Worm (Caenorhabditis elegans) whole organism, young adult: ENCODE data around the gene pigq-1.

Source experiments
- B0035.1 ChIP-seq: sonication (generic microtip); optimal IDR thresholded peaks from 2 replicates; lab custom pipeline; 2016; ENCODE audit warnings: missing genetic modification characterization, mild to moderate bottlenecking, missing compliant biosample characterization, missing genotype, missing genetic modification reagents
- B0336.3 ChIP-seq: fragments of 200-800 bp; sonication (Bioruptor generic); IDR thresholded peaks from 2 replicates; pipeline ENCODE4 v1.3.6; 2022; ENCODE audit warnings: missing genetic modification characterization, missing compliant biosample characterization
- D2030.7 ChIP-seq: fragments of 200-800 bp; sonication (Bioruptor generic); IDR thresholded peaks from 2 replicates; pipeline ENCODE4 v1.3.6; 2022; ENCODE audit warnings: missing genetic modification reagents, missing genetic modification characterization, missing compliant biosample characterization
- F22D6.2 ChIP-seq: sonication (generic microtip); optimal IDR thresholded peaks from 2 replicates; lab custom pipeline; 2016; ENCODE audit warnings: mild to moderate bottlenecking, missing genetic modification characterization, missing compliant biosample characterization
- F23B12.7 ChIP-seq: sonication (generic microtip); optimal IDR thresholded peaks from 2 replicates; lab custom pipeline; 2017; ENCODE audit warnings: missing genetic modification characterization, mild to moderate bottlenecking, missing compliant biosample characterization, antibody characterized with exemption, moderate library complexity; ENCODE audit not compliant: insufficient read depth
- K11D2.4 ChIP-seq: fragments of 200-800 bp; sonication (Bioruptor generic); IDR thresholded peaks from 2 replicates; pipeline ENCODE4 v1.3.6; 2022; ENCODE audit warnings: missing genetic modification reagents, missing genetic modification characterization, missing compliant biosample characterization
- T07F8.4 ChIP-seq: sonication (generic microtip); optimal IDR thresholded peaks from 2 replicates; lab custom pipeline; 2016; ENCODE audit warnings: mild to moderate bottlenecking, missing genetic modification characterization, moderate library complexity, missing compliant biosample characterization
- Y56A3A.18 ChIP-seq: fragments of 200-800 bp; sonication (Bioruptor generic); IDR thresholded peaks from 2 replicates; pipeline ENCODE4 v1.3.6; 2022; ENCODE audit warnings: missing genetic modification reagents, missing genetic modification characterization, missing compliant biosample characterization
- ZK185.1 ChIP-seq: sonication (generic microtip); optimal IDR thresholded peaks from 2 replicates; lab custom pipeline; 2016; ENCODE audit warnings: mild to moderate bottlenecking, missing genetic modification characterization, missing compliant biosample characterization; ENCODE audit not compliant: poor library complexity, severe bottlenecking
- aptf-2 ChIP-seq: fragments of 200-800 bp; sonication (Bioruptor generic); conservative IDR thresholded peaks from 2 replicates; pipeline ENCODE4 v1.3.6; 2022; ENCODE audit warnings: missing genetic modification reagents, missing genetic modification characterization, missing compliant biosample characterization
- atf-7 ChIP-seq: sonication (generic microtip); optimal IDR thresholded peaks from 2 replicates; lab custom pipeline; 2017; ENCODE audit warnings: mild to moderate bottlenecking, missing genetic modification characterization, missing compliant biosample characterization
- athp-1 ChIP-seq: sonication (generic microtip); optimal IDR thresholded peaks from 2 replicates; lab custom pipeline; 2017; ENCODE audit warnings: mild to moderate bottlenecking, missing genetic modification characterization, missing compliant biosample characterization
- attf-3 ChIP-seq: fragments of 200-800 bp; sonication (Bioruptor generic); conservative IDR thresholded peaks from 2 replicates; pipeline ENCODE4 v1.3.6; 2022; ENCODE audit warnings: missing genetic modification reagents, missing genetic modification characterization, missing compliant biosample characterization
- attf-6 ChIP-seq: fragments of 200-800 bp; sonication (Bioruptor generic); IDR thresholded peaks from 2 replicates; pipeline ENCODE4 v1.3.6; 2022; ENCODE audit warnings: missing genetic modification reagents, missing genetic modification characterization, missing compliant biosample characterization
- ceh-27 ChIP-seq: fragments of 200-800 bp; sonication (Bioruptor generic); optimal IDR thresholded peaks from 2 replicates; lab custom pipeline; 2018; ENCODE audit warnings: mild to moderate bottlenecking, missing genetic modification characterization, moderate library complexity, missing compliant biosample characterization
- dpl-1 ChIP-seq: fragments of 150-350 bp; optimal IDR thresholded peaks from 2 replicates; lab custom pipeline; 2014; ENCODE audit warnings: missing biosample characterization, missing genetic modification reagents, missing genetic modification characterization
- efl-1 ChIP-seq: fragments of 150-350 bp; optimal IDR thresholded peaks from 2 replicates; lab custom pipeline; 2014; ENCODE audit warnings: missing biosample characterization, missing genetic modification reagents, missing genetic modification characterization
- egl-18 ChIP-seq: fragments of 200-800 bp; sonication (Bioruptor generic); IDR thresholded peaks from 2 replicates; pipeline ENCODE4 v1.3.6; 2022; ENCODE audit warnings: missing genetic modification reagents, missing genetic modification characterization, missing compliant biosample characterization
- hmg-1.2 ChIP-seq: fragments of 200-800 bp; sonication (Bioruptor generic); IDR thresholded peaks from 2 replicates; pipeline ENCODE4 v1.3.6; 2022; ENCODE audit warnings: missing genetic modification reagents, missing genetic modification characterization, missing compliant biosample characterization
- hmg-20 ChIP-seq: fragments of 200-800 bp; sonication (Bioruptor generic); IDR thresholded peaks from 2 replicates; pipeline ENCODE4 v1.3.6; 2022; ENCODE audit warnings: missing genetic modification reagents, missing genetic modification characterization, missing compliant biosample characterization
- let-526 ChIP-seq: fragments of 200-800 bp; sonication (Bioruptor generic); IDR thresholded peaks from 2 replicates; pipeline ENCODE4 v1.3.6; 2022; ENCODE audit warnings: missing genetic modification reagents, missing genetic modification characterization, missing compliant biosample characterization
- let-607 ChIP-seq, 2 experiments: fragments of 200-800 bp in 1 of 2; sonication (Bioruptor generic) in 1 of 2; sonication (generic microtip) in 1 of 2; optimal IDR thresholded peaks; 2 replicates each; lab custom pipeline; 2016 to 2018; ENCODE audit warnings: mild to moderate bottlenecking in 2 of 2, missing compliant biosample characterization in 2 of 2, missing genetic modification characterization in 2 of 2, moderate library complexity in 2 of 2, missing genotype in 1 of 2
- lin-35 ChIP-seq, 3 experiments: fragments of 150-350 bp in 2 of 3; sonication (generic microtip) in 1 of 3; optimal IDR thresholded peaks; 2 replicates each; lab custom pipeline; 2014 to 2018; ENCODE audit warnings: missing biosample characterization in 3 of 3, missing genetic modification characterization in 3 of 3, missing genetic modification reagents in 3 of 3
- lin-40 ChIP-seq: sonication (generic microtip); optimal IDR thresholded peaks from 2 replicates; lab custom pipeline; 2016; ENCODE audit warnings: missing genetic modification characterization, mild to moderate bottlenecking, missing compliant biosample characterization, missing genotype, missing genetic modification reagents
- lin-54 ChIP-seq: fragments of 200-800 bp; sonication (Bioruptor generic); optimal IDR thresholded peaks from 2 replicates; lab custom pipeline; 2018; ENCODE audit warnings: mild to moderate bottlenecking, missing genetic modification characterization, missing compliant biosample characterization
- lsl-1 ChIP-seq: fragments of 200-800 bp; sonication (Bioruptor generic); optimal IDR thresholded peaks from 2 replicates; lab custom pipeline; 2018; ENCODE audit warnings: mild to moderate bottlenecking, missing genetic modification characterization, moderate library complexity, missing compliant biosample characterization
- lsy-27 ChIP-seq: sonication (generic microtip); optimal IDR thresholded peaks from 2 replicates; lab custom pipeline; 2017; ENCODE audit warnings: missing genetic modification characterization, mild to moderate bottlenecking, missing compliant biosample characterization, antibody characterized with exemption, missing genotype, borderline replicate concordance; ENCODE audit not compliant: insufficient read depth
- madf-10 ChIP-seq: sonication (generic microtip); optimal IDR thresholded peaks from 2 replicates; lab custom pipeline; 2016; ENCODE audit warnings: mild to moderate bottlenecking, missing genetic modification characterization, missing compliant biosample characterization
- madf-6 ChIP-seq: fragments of 200-800 bp; sonication (Bioruptor generic); IDR thresholded peaks from 2 replicates; pipeline ENCODE4 v1.3.6; 2022; ENCODE audit warnings: missing genetic modification reagents, missing genetic modification characterization, missing compliant biosample characterization
- madf-8 ChIP-seq: fragments of 200-800 bp; sonication (Bioruptor generic); conservative IDR thresholded peaks from 2 replicates; pipeline ENCODE4 v1.3.6; 2022; ENCODE audit warnings: missing genetic modification reagents, missing genetic modification characterization, missing compliant biosample characterization
- nhr-80 ChIP-seq: sonication (generic microtip); optimal IDR thresholded peaks from 2 replicates; lab custom pipeline; 2016; ENCODE audit warnings: missing genetic modification characterization, missing compliant biosample characterization
- pbrm-1 ChIP-seq: fragments of 200-800 bp; sonication (Bioruptor generic); IDR thresholded peaks from 2 replicates; pipeline ENCODE4 v1.3.6; 2022; ENCODE audit warnings: missing genetic modification reagents, missing genetic modification characterization, missing compliant biosample characterization
- rcor-1 ChIP-seq: fragments of 200-800 bp; sonication (Bioruptor generic); IDR thresholded peaks from 2 replicates; pipeline ENCODE4 v1.3.6; 2022; ENCODE audit warnings: missing genetic modification reagents, missing genetic modification characterization, missing compliant biosample characterization
- sea-2 ChIP-seq: fragments of 200-800 bp; sonication (Bioruptor generic); IDR thresholded peaks from 2 replicates; pipeline ENCODE4 v1.3.6; 2022; ENCODE audit warnings: missing genetic modification characterization, missing compliant biosample characterization
- somi-1 ChIP-seq: fragments of 200-800 bp; sonication (Bioruptor generic); optimal IDR thresholded peaks from 2 replicates; lab custom pipeline; 2018; ENCODE audit warnings: mild to moderate bottlenecking, missing genetic modification characterization, missing compliant biosample characterization
- tbp1 ChIP-seq: fragments of 200-800 bp; sonication (Bioruptor generic); optimal IDR thresholded peaks from 2 replicates; lab custom pipeline; 2018; ENCODE audit warnings: mild to moderate bottlenecking, missing genetic modification characterization, missing compliant biosample characterization
- tlf-1 ChIP-seq: fragments of 200-800 bp; sonication (Bioruptor generic); optimal IDR thresholded peaks from 2 replicates; lab custom pipeline; 2018; ENCODE audit warnings: mild to moderate bottlenecking, missing genetic modification characterization, missing compliant biosample characterization
- ztf-18 ChIP-seq: sonication (generic microtip); optimal IDR thresholded peaks from 2 replicates; lab custom pipeline; 2016; ENCODE audit warnings: missing genotype, mild to moderate bottlenecking, missing genetic modification characterization, missing compliant biosample characterization
- ztf-22 ChIP-seq: fragments of 200-800 bp; sonication (Bioruptor generic); optimal IDR thresholded peaks from 2 replicates; lab custom pipeline; 2018; ENCODE audit warnings: mild to moderate bottlenecking, missing genetic modification characterization, moderate library complexity, missing compliant biosample characterization
- ztf-28 ChIP-seq: fragments of 200-800 bp; sonication (Bioruptor generic); IDR thresholded peaks from 2 replicates; pipeline ENCODE4 v1.3.6; 2022; ENCODE audit warnings: missing genetic modification reagents, missing genetic modification characterization, missing compliant biosample characterization
- ztf-6 ChIP-seq: fragments of 200-800 bp; sonication (Bioruptor generic); IDR thresholded peaks from 2 replicates; pipeline ENCODE4 v1.3.6; 2022; ENCODE audit warnings: missing genetic modification reagents, missing genetic modification characterization, missing compliant biosample characterization

pigq-1 gene

DNA sequence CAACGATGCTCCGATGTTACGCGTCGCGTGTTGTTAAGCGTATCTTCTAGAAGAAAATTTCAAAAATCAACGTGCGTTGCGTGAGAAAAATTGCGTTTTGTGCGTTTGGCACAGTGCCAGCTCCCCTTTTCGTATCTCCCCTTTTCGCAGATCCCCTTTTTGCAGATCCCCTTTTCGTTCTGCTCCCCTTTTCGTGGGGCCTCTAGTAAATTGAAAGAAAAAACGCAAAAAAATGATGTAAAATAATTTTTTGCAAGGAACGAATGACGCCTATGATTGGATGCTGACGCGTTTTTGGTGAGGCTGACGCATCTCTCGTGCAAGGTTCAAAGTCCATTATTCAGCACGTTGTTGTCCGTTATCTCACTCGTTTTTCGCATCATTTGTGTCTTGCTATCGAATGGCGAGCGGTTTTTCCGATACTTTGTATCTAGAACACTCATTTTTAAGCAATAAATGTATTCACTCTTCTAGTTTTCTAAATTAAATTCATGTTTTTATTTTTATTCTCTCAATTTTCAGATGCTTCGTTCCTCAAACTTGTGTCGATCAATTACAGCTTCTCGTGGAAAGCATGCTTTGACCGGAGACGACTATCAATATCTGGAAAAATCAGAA lies 32.2 kb upstream of the pigq-1 start, which contains the start of gene cpt-2 (continued):
- peak; percentile 68 for TF ChIP-seq ceh-27 (GFP tag; lab: Kevin White, UChicago)
- peak; percentile 92 for TF ChIP-seq ZK185.1
- TF ChIP-seq atf-7 (tag; lab: Kevin White, UChicago), result peak; percentile 73
- TF ChIP-seq K11D2.4 (GFP tag; lab: Robert Waterston, UW), result peak; percentile 95
- TF ChIP-seq F22D6.2, result peak; percentile 35
- TF ChIP-seq let-526, result peak; percentile 90
- TF ChIP-seq madf-6, result peak; percentile 82
- TF ChIP-seq efl-1 (GFP tag; lab: Kevin White, UChicago), result peak; percentile 12
- TF ChIP-seq nhr-80, result peak; percentile 84
- TF ChIP-seq dpl-1 (GFP tag; lab: Kevin White, UChicago), result peak; percentile 44
- peak; percentile 48 for TF ChIP-seq F23B12.7 (tag; lab: Kevin White, UChicago)
- TF ChIP-seq Y56A3A.18, result peak; percentile 58; the same call in 1 of the 2 replicates
- TF ChIP-seq pbrm-1 (GFP tag; lab: Robert Waterston, UW), result peak; percentile 90
- peak; percentile 9 for TF ChIP-seq lsy-27
- peak; percentile 68; the same call in 1 of the 2 replicates for TF ChIP-seq ztf-6 (GFP tag; lab: Robert Waterston, UW)
- peak; percentile 88 for TF ChIP-seq lin-40 (tag; lab: Kevin White, UChicago)
- peak; percentile 34 for TF ChIP-seq somi-1 (GFP tag; lab: Kevin White, UChicago)
- peak; percentile 97 for TF ChIP-seq ztf-18 (tag; lab: Kevin White, UChicago)
- TF ChIP-seq sea-2 (GFP tag; lab: Robert Waterston, UW), result 0 out of 2 replicates have a peak, but pooled peaks have one; percentile 20
- peak; percentile 95 for TF ChIP-seq rcor-1
- TF ChIP-seq B0035.1 (tag; lab: Kevin White, UChicago), result peak; percentile 54
- TF ChIP-seq D2030.7, result peak; percentile 95
- TF ChIP-seq egl-18 (GFP tag; lab: Robert Waterston, UW), result peak; percentile 80; the same call in 1 of the 2 replicates
- TF ChIP-seq aptf-2 (GFP tag; lab: Robert Waterston, UW), result 0 out of 2 replicates have a peak, but pooled peaks have one; percentile 38
- peak; percentile 90 for TF ChIP-seq ztf-28
- peak; percentile 76 for TF ChIP-seq B0336.3 (GFP tag; lab: Robert Waterston, UW)
- TF ChIP-seq madf-10 (tag; lab: Kevin White, UChicago), result peak; percentile 59
- peak; percentile 53; the same call in 1 of the 2 replicates for TF ChIP-seq attf-6
- TF ChIP-seq athp-1 (tag; lab: Kevin White, UChicago), result peak; percentile 46
- TF ChIP-seq hmg-20 (GFP tag; lab: Robert Waterston, UW), result peak; percentile 84; the same call in 1 of the 2 replicates
- TF ChIP-seq lsl-1 (GFP tag; lab: Kevin White, UChicago), result peak; percentile 62
- peak in 1 of 3 experiments; percentile 84 for TF ChIP-seq lin-35 (GFP tag; optimal IDR thresholded peaks at IDR 0.05; lab: Kevin White, UChicago)
- TF ChIP-seq hmg-1.2 (GFP tag; lab: Robert Waterston, UW), result peak; percentile 65
- peak; percentile 67 for TF ChIP-seq tbp1 (GFP tag; lab: Kevin White, UChicago)
- TF ChIP-seq ztf-22 (GFP tag; lab: Kevin White, UChicago), result peak; percentile 16
- peak; percentile 71 for TF ChIP-seq tlf-1 (GFP tag; lab: Kevin White, UChicago)
- TF ChIP-seq madf-8 (GFP tag; lab: Robert Waterston, UW), result peak; percentile 63
- TF ChIP-seq attf-3 (GFP tag; lab: Robert Waterston, UW), result peak; percentile 76
- TF ChIP-seq let-607 (tag; optimal IDR thresholded peaks at IDR 0.05; lab: Kevin White, UChicago), result peak; percentile 22 to 65
- peak; percentile 86 for TF ChIP-seq lin-54
- TF ChIP-seq T07F8.4 (tag; lab: Kevin White, UChicago), result peak; percentile 7
